Fruit fly (Drosophila melanogaster): ENCODE measurements around the gene CG18764.

The CG18764 gene

DNA sequence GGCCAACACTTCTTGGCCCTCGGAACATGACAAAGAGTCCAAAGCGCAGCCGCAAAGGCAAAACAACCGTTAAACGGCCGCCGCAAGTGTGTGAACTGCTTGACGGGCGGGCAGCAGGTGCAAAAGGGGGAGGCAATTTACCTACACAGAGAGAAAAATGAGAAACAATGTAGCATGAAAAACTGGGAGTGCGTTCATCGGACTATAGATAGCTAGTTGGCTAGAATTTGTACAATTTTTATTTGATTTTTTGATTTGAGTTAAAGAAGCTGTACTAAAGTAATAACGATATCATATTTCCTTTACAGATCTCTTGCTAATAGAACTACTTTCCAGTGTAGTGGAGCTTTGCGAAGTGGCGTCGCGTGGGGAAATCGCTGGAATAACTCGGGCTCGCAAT lies 31.2 kb upstream of the CG18764 start:
- TF ChIP-seq CG1620 (GFP tag; optimal IDR thresholded peaks at IDR 0.05) (no peak), CG14711 (tag; optimal IDR thresholded peaks at IDR 0.05) (no peak), bab1 (GFP tag; optimal IDR thresholded peaks at IDR 0.05) (no peak), Mnt (GFP tag; optimal IDR thresholded peaks at IDR 0.05) (no peak)

DNA sequence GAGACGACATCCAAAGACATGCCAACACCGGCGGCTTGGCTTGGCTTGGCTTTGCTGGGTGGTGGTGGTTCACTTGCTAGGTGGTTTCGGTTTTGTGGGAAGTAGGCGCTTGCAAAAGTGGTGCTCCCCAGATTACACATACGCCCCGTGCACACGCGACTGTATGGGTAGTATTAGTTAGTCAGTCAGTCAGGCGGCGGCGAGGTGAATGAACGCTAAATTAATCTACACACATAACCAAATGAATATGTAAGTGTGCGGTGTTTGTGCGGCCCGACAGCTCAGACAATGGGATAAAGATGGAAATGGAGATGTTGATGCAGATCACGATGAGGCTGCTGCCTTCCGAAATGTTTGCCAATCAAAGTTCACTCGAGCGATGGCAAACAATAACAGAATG lies 23.6 kb upstream of the CG18764 start:
- TF ChIP-seq ovo (GFP tag; optimal IDR thresholded peaks at IDR 0.05) (no peak), Mnt (GFP tag; optimal IDR thresholded peaks at IDR 0.05) (no peak), cnc (optimal IDR thresholded peaks at IDR 0.05) (no peak), cic (GFP tag; optimal IDR thresholded peaks at IDR 0.05) (no peak), CG7101 (tag; optimal IDR thresholded peaks at IDR 0.05) (no peak), CG12768 (GFP tag; optimal IDR thresholded peaks at IDR 0.05) (no peak), kay (GFP tag; ENCODE audit: borderline replicate concordance) (no peak), CG33017 (tag; optimal IDR thresholded peaks at IDR 0.05) (no peak), toe (GFP tag; optimal IDR thresholded peaks at IDR 0.05) (no peak), CG11617 (GFP tag; optimal IDR thresholded peaks at IDR 0.05) (no peak), Crg-1 (GFP tag; optimal IDR thresholded peaks at IDR 0.05) (no peak), Clk (GFP tag; optimal IDR thresholded peaks at IDR 0.05) (no peak), bab1 (GFP tag; optimal IDR thresholded peaks at IDR 0.05) (no peak)

DNA sequence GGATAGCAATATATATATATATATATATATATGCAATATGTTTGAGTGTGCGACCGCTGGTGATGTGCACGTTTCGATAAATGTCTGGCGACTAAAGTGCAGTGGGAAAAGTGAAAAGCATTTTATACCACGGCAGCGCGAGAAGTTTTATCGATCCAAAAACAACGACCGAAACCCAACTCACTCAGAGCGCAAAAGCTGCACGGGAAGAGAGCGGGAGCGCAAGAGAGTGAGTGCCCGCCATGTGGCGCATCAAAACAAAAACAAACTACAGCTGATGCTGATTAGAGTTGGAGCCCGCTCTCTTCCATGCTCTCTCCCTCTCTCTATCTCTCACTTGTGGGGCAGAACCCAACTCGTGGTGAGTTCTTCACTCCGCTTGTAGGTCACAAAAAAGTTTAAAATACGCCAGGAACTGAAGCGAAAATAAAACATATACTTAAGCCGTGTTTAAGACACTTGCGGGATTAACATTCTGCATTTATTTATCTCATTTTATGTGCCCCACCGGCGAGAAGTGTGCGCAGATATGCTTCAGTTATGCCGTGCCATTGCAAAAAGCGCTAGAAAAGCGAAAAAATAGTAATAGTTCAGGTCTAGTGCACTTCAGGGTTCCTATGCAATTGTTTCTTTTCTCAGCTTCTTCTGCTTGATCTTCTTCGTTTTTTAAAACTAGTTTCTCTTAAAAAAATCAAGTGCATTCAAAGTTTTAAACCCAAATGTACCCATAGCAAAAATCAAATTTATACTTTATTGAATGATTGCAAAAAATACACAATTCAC lies 21.8 kb upstream of the CG18764 start:
- TF ChIP-seq kay (GFP tag; ENCODE audit: borderline replicate concordance): peak; percentile 60
- TF ChIP-seq CG12768 (GFP tag; optimal IDR thresholded peaks at IDR 0.05): no peak
- TF ChIP-seq CG7045 (GFP tag; optimal IDR thresholded peaks at IDR 0.05): no peak
- no peak for TF ChIP-seq cic (GFP tag; optimal IDR thresholded peaks at IDR 0.05)
- TF ChIP-seq CG11617 (GFP tag; optimal IDR thresholded peaks at IDR 0.05): no peak
- no peak for TF ChIP-seq CG1620 (GFP tag; optimal IDR thresholded peaks at IDR 0.05)
- no peak for TF ChIP-seq Crg-1 (GFP tag; optimal IDR thresholded peaks at IDR 0.05)
- no peak for TF ChIP-seq CG33017 (tag; optimal IDR thresholded peaks at IDR 0.05)
- TF ChIP-seq CG5204 (GFP tag; optimal IDR thresholded peaks at IDR 0.05): no peak
- peak; percentile 7 for TF ChIP-seq Hr96 (GFP tag; optimal IDR thresholded peaks at IDR 0.05)
- TF ChIP-seq cnc (optimal IDR thresholded peaks at IDR 0.05): no peak
- TF ChIP-seq tj (GFP tag; optimal IDR thresholded peaks at IDR 0.05): no peak
- TF ChIP-seq ovo (GFP tag; optimal IDR thresholded peaks at IDR 0.05): no peak
- TF ChIP-seq bab1 (GFP tag; optimal IDR thresholded peaks at IDR 0.05): peak; percentile 30
- no peak for TF ChIP-seq CG14711 (tag; optimal IDR thresholded peaks at IDR 0.05)

DNA sequence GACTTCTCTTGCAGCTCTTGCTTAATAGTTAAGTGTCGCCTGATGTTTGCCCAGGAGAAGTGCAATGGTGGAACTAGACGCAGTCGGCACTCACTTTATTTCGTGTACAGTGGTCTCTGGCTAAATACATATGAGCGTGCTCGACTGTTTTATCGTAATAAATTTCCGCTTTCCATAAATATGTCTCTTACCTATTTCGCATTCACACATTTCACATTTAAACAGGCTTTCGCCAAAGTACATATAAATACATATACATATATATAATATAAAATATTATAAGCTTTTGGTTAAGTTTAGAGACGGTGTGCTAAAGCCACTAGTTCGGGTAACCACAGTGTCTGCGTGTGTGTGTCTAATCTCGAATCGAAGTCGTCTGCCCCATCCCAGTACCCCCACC lies 20.0 kb upstream of the CG18764 start:
- TF ChIP-seq CG7101 (tag; optimal IDR thresholded peaks at IDR 0.05): no peak
- TF ChIP-seq CG1620 (GFP tag; optimal IDR thresholded peaks at IDR 0.05): no peak
- TF ChIP-seq Hr96 (GFP tag; optimal IDR thresholded peaks at IDR 0.05): no peak
- no peak for TF ChIP-seq CG5204 (GFP tag; optimal IDR thresholded peaks at IDR 0.05)
- TF ChIP-seq CG14711 (tag; optimal IDR thresholded peaks at IDR 0.05): no peak
- no peak for TF ChIP-seq CG7045 (GFP tag; optimal IDR thresholded peaks at IDR 0.05)
- no peak for TF ChIP-seq cic (GFP tag; optimal IDR thresholded peaks at IDR 0.05)
- no peak for TF ChIP-seq Clk (GFP tag; optimal IDR thresholded peaks at IDR 0.05)
- TF ChIP-seq toe (GFP tag; optimal IDR thresholded peaks at IDR 0.05): no peak
- no peak for TF ChIP-seq Mnt (GFP tag; optimal IDR thresholded peaks at IDR 0.05)
- TF ChIP-seq bab1 (GFP tag; optimal IDR thresholded peaks at IDR 0.05): no peak
- TF ChIP-seq kay (GFP tag; ENCODE audit: borderline replicate concordance): no peak
- TF ChIP-seq pad (GFP tag; optimal IDR thresholded peaks at IDR 0.05): no peak
- TF ChIP-seq tj (GFP tag; optimal IDR thresholded peaks at IDR 0.05): no peak
- no peak for TF ChIP-seq CG33017 (tag; optimal IDR thresholded peaks at IDR 0.05)
- TF ChIP-seq ovo (GFP tag; optimal IDR thresholded peaks at IDR 0.05): no peak
- TF ChIP-seq CG12768 (GFP tag; optimal IDR thresholded peaks at IDR 0.05): no peak

DNA sequence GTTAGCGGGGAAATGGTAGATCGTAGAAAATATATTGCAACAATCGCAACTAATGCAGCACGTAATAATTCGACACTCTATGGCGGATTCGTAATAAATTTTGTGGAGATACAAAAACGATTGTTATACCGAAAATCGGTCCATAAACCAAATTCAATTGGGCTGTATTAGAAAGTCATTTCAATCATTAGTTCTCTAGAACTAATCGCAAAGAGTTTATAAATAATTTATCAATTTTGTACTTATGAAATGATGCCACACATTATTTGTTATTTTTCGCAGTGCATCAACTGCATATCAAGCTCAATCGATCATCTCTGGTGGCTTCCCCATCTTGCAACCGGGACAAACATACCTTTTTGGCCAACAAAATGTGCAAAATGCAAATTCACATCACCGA lies 14.2 kb upstream of the CG18764 start:
- no peak for TF ChIP-seq CG7045 (GFP tag; optimal IDR thresholded peaks at IDR 0.05)
- TF ChIP-seq ovo (GFP tag; optimal IDR thresholded peaks at IDR 0.05): no peak
- no peak for TF ChIP-seq CG7101 (tag; optimal IDR thresholded peaks at IDR 0.05)
- TF ChIP-seq Clk (GFP tag; optimal IDR thresholded peaks at IDR 0.05): no peak
- no peak for TF ChIP-seq CG1620 (GFP tag; optimal IDR thresholded peaks at IDR 0.05)
- TF ChIP-seq Hr96 (GFP tag; optimal IDR thresholded peaks at IDR 0.05): no peak
- no peak for TF ChIP-seq bab1 (GFP tag; optimal IDR thresholded peaks at IDR 0.05)
- no peak for TF ChIP-seq cnc (optimal IDR thresholded peaks at IDR 0.05)
- TF ChIP-seq CG11617 (GFP tag; optimal IDR thresholded peaks at IDR 0.05): no peak
- TF ChIP-seq Mnt (GFP tag; optimal IDR thresholded peaks at IDR 0.05): no peak
- no peak for TF ChIP-seq kay (GFP tag; ENCODE audit: borderline replicate concordance)
- TF ChIP-seq toe (GFP tag; optimal IDR thresholded peaks at IDR 0.05): no peak
- no peak for TF ChIP-seq pad (GFP tag; optimal IDR thresholded peaks at IDR 0.05)
- TF ChIP-seq Crg-1 (GFP tag; optimal IDR thresholded peaks at IDR 0.05): no peak
- no peak for TF ChIP-seq CG12768 (GFP tag; optimal IDR thresholded peaks at IDR 0.05)
- no peak for TF ChIP-seq cic (GFP tag; optimal IDR thresholded peaks at IDR 0.05)
- no peak for TF ChIP-seq CG33017 (tag; optimal IDR thresholded peaks at IDR 0.05)
- TF ChIP-seq CG14711 (tag; optimal IDR thresholded peaks at IDR 0.05): no peak

DNA sequence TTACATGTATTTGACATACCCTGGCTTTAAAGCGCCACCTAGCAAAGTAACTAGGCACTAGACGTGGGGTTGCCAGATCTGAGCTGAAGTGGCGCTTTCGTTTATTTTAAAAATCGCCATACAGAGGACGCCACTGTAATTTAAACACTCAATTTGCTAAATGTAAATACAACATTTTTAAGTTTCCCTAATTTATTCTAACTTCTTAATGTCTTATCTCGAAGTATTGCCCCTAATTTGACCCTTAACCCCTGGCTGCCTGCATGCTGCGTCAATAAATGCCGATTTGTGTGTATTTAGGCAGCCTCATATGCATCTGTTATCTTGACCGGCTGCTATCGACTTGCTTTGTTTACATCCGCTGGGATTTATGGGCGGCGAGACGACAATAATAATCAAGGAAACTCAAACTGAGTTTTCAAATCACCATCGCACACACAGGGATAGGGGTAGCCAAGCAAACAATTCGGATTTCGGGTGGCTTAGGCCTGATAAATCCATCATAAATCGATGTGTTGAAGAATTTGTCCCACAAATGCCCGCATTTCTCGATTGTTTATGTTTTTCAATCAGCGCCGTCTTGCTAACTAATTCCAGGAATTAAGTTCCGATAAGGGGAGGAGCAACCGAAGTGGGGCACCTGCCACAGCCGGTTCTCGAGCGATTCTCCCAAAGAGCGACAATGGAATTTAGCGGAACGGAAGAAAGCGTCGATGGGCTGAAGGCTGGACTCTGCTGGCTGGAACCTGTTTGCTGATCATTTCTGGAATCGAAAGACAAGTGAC lies 13.2 kb upstream of the CG18764 start:
- peak; percentile 57 for TF ChIP-seq toe (GFP tag; optimal IDR thresholded peaks at IDR 0.05)
- TF ChIP-seq Clk (GFP tag; optimal IDR thresholded peaks at IDR 0.05): no peak
- TF ChIP-seq ovo (GFP tag; optimal IDR thresholded peaks at IDR 0.05): peak; percentile 37
- peak; percentile 44 for TF ChIP-seq pad (GFP tag; optimal IDR thresholded peaks at IDR 0.05)
- peak; percentile 79 for TF ChIP-seq CG1620 (GFP tag; optimal IDR thresholded peaks at IDR 0.05)
- TF ChIP-seq cic (GFP tag; optimal IDR thresholded peaks at IDR 0.05): no peak
- peak; percentile 54 for TF ChIP-seq Hr96 (GFP tag; optimal IDR thresholded peaks at IDR 0.05)
- TF ChIP-seq bab1 (GFP tag; optimal IDR thresholded peaks at IDR 0.05): peak; percentile 70
- TF ChIP-seq Crg-1 (GFP tag; optimal IDR thresholded peaks at IDR 0.05): peak; percentile 57
- TF ChIP-seq Mnt (GFP tag; optimal IDR thresholded peaks at IDR 0.05): no peak
- TF ChIP-seq CG7101 (tag; optimal IDR thresholded peaks at IDR 0.05): no peak
- no peak for TF ChIP-seq CG5204 (GFP tag; optimal IDR thresholded peaks at IDR 0.05)
- TF ChIP-seq CG14711 (tag; optimal IDR thresholded peaks at IDR 0.05): peak; percentile 21

Data from whole organism, adult.